Worm (Caenorhabditis elegans) whole organism, young adult: ENCODE measurements around the gene R03D7.15.

ENCODE experiments used
- C06A6.2 ChIP-seq: fragments of 200-800 bp; sonication (Bioruptor generic); conservative IDR thresholded peaks from 2 replicates; pipeline ENCODE4 v1.3.6; 2022; ENCODE audit warnings: missing genetic modification characterization, missing compliant biosample characterization
- F10E7.11 ChIP-seq: sonication (generic microtip); optimal IDR thresholded peaks from 2 replicates; lab custom pipeline; 2017; ENCODE audit warnings: mild to moderate bottlenecking, missing genetic modification characterization, moderate library complexity, missing compliant biosample characterization
- F33H1.4 ChIP-seq: fragments of 200-800 bp; sonication (Bioruptor generic); IDR thresholded peaks from 2 replicates; pipeline ENCODE4 v1.3.6; 2022; ENCODE audit warnings: missing genetic modification reagents, missing genetic modification characterization, missing compliant biosample characterization
- F55B11.4 ChIP-seq: sonication (generic microtip); optimal IDR thresholded peaks from 2 replicates; lab custom pipeline; 2016; ENCODE audit warnings: missing compliant biosample characterization, missing genetic modification characterization, borderline replicate concordance; ENCODE audit not compliant: insufficient read depth
- K11D2.4 ChIP-seq: fragments of 200-800 bp; sonication (Bioruptor generic); IDR thresholded peaks from 2 replicates; pipeline ENCODE4 v1.3.6; 2022; ENCODE audit warnings: missing genetic modification reagents, missing genetic modification characterization, missing compliant biosample characterization
- ZK185.1 ChIP-seq: sonication (generic microtip); optimal IDR thresholded peaks from 2 replicates; lab custom pipeline; 2016; ENCODE audit warnings: mild to moderate bottlenecking, missing genetic modification characterization, missing compliant biosample characterization; ENCODE audit not compliant: poor library complexity, severe bottlenecking
- cebp-1 ChIP-seq, 2 experiments: fragments of 200-800 bp in 1 of 2; sonication (Bioruptor generic) in 1 of 2; sonication (generic microtip) in 1 of 2; IDR thresholded peaks in 1 of 2; optimal IDR thresholded peaks in 1 of 2; 2 replicates each; pipeline versions ENCODE4 v1.3.6 to Lab custom; 2017 to 2022; ENCODE audit warnings: missing compliant biosample characterization in 2 of 2, missing genetic modification characterization in 2 of 2, mild to moderate bottlenecking in 1 of 2, missing genetic modification reagents in 1 of 2, moderate library complexity in 1 of 2
- ceh-58 ChIP-seq: fragments of 200-800 bp; sonication (Bioruptor generic); IDR thresholded peaks from 2 replicates; pipeline ENCODE4 v1.3.6; 2022; ENCODE audit warnings: missing genetic modification characterization, missing compliant biosample characterization
- ceh-91 ChIP-seq: fragments of 200-800 bp; sonication (Bioruptor generic); IDR thresholded peaks from 2 replicates; pipeline ENCODE4 v1.3.6; 2022; ENCODE audit warnings: missing genetic modification reagents, missing genetic modification characterization, missing compliant biosample characterization
- die-1 ChIP-seq: sonication (generic microtip); optimal IDR thresholded peaks from 2 replicates; lab custom pipeline; 2016; ENCODE audit warnings: missing genotype, mild to moderate bottlenecking, missing genetic modification characterization, missing compliant biosample characterization
- dox-1 ChIP-seq: fragments of 200-800 bp; sonication (Bioruptor generic); IDR thresholded peaks from 2 replicates; pipeline ENCODE4 v1.3.6; 2022; ENCODE audit warnings: missing genetic modification reagents, missing genetic modification characterization, missing compliant biosample characterization
- dpff-1 ChIP-seq: sonication (generic microtip); optimal IDR thresholded peaks from 2 replicates; lab custom pipeline; 2017; ENCODE audit warnings: mild to moderate bottlenecking, missing genetic modification characterization, missing compliant biosample characterization
- dpl-1 ChIP-seq: fragments of 150-350 bp; optimal IDR thresholded peaks from 2 replicates; lab custom pipeline; 2014; ENCODE audit warnings: missing biosample characterization, missing genetic modification reagents, missing genetic modification characterization
- ets-4 ChIP-seq: fragments of 200-800 bp; sonication (Bioruptor generic); optimal IDR thresholded peaks from 2 replicates; lab custom pipeline; 2018; ENCODE audit warnings: mild to moderate bottlenecking, missing genetic modification characterization, missing compliant biosample characterization
- hlh-12 ChIP-seq: sonication (generic microtip); optimal IDR thresholded peaks from 2 replicates; lab custom pipeline; 2016; ENCODE audit warnings: missing genetic modification characterization, missing compliant biosample characterization
- hmg-1.2 ChIP-seq: fragments of 200-800 bp; sonication (Bioruptor generic); IDR thresholded peaks from 2 replicates; pipeline ENCODE4 v1.3.6; 2022; ENCODE audit warnings: missing genetic modification reagents, missing genetic modification characterization, missing compliant biosample characterization
- hrde-1 ChIP-seq: sonication (generic microtip); optimal IDR thresholded peaks from 2 replicates; lab custom pipeline; 2016; ENCODE audit warnings: missing genetic modification characterization, mild to moderate bottlenecking, missing compliant biosample characterization, moderate library complexity, missing genotype, missing genetic modification reagents, borderline replicate concordance
- let-526 ChIP-seq: fragments of 200-800 bp; sonication (Bioruptor generic); IDR thresholded peaks from 2 replicates; pipeline ENCODE4 v1.3.6; 2022; ENCODE audit warnings: missing genetic modification reagents, missing genetic modification characterization, missing compliant biosample characterization
- lin-26 ChIP-seq: fragments of 200-800 bp; sonication (Bioruptor generic); IDR thresholded peaks from 2 replicates; pipeline ENCODE4 v1.3.6; 2022; ENCODE audit warnings: missing genetic modification reagents, missing genetic modification characterization, missing compliant biosample characterization
- lin-40 ChIP-seq: sonication (generic microtip); optimal IDR thresholded peaks from 2 replicates; lab custom pipeline; 2016; ENCODE audit warnings: missing genetic modification characterization, mild to moderate bottlenecking, missing compliant biosample characterization, missing genotype, missing genetic modification reagents
- lin-54 ChIP-seq: fragments of 200-800 bp; sonication (Bioruptor generic); optimal IDR thresholded peaks from 2 replicates; lab custom pipeline; 2018; ENCODE audit warnings: mild to moderate bottlenecking, missing genetic modification characterization, missing compliant biosample characterization
- lsl-1 ChIP-seq: fragments of 200-800 bp; sonication (Bioruptor generic); optimal IDR thresholded peaks from 2 replicates; lab custom pipeline; 2018; ENCODE audit warnings: mild to moderate bottlenecking, missing genetic modification characterization, moderate library complexity, missing compliant biosample characterization
- madf-3 ChIP-seq: fragments of 200-800 bp; sonication (Bioruptor generic); IDR thresholded peaks from 2 replicates; pipeline ENCODE4 v1.3.6; 2022; ENCODE audit warnings: missing genetic modification reagents, missing genetic modification characterization, missing compliant biosample characterization
- madf-6 ChIP-seq: fragments of 200-800 bp; sonication (Bioruptor generic); IDR thresholded peaks from 2 replicates; pipeline ENCODE4 v1.3.6; 2022; ENCODE audit warnings: missing genetic modification reagents, missing genetic modification characterization, missing compliant biosample characterization
- mes-4 ChIP-seq: sonication (generic microtip); optimal IDR thresholded peaks from 2 replicates; lab custom pipeline; 2016; ENCODE audit warnings: missing genotype, missing genetic modification characterization, missing compliant biosample characterization
- nfya-1 ChIP-seq: sonication (generic microtip); optimal IDR thresholded peaks from 2 replicates; lab custom pipeline; 2017; ENCODE audit warnings: antibody characterized with exemption, missing compliant biosample characterization, missing genetic modification characterization, borderline replicate concordance; ENCODE audit not compliant: insufficient read depth
- nhr-179 ChIP-seq: sonication (generic microtip); optimal IDR thresholded peaks from 2 replicates; lab custom pipeline; 2016; ENCODE audit warnings: mild to moderate bottlenecking, missing genetic modification characterization, missing compliant biosample characterization
- nhr-27 ChIP-seq: fragments of 200-800 bp; sonication (Bioruptor generic); optimal IDR thresholded peaks from 2 replicates; lab custom pipeline; 2018; ENCODE audit warnings: mild to moderate bottlenecking, missing genetic modification characterization, moderate library complexity, missing compliant biosample characterization
- nhr-80 ChIP-seq: sonication (generic microtip); optimal IDR thresholded peaks from 2 replicates; lab custom pipeline; 2016; ENCODE audit warnings: missing genetic modification characterization, missing compliant biosample characterization
- nhr-90 ChIP-seq: sonication (generic microtip); optimal IDR thresholded peaks from 2 replicates; lab custom pipeline; 2016; ENCODE audit warnings: missing genotype, mild to moderate bottlenecking, missing genetic modification characterization, missing compliant biosample characterization
- pbrm-1 ChIP-seq: fragments of 200-800 bp; sonication (Bioruptor generic); IDR thresholded peaks from 2 replicates; pipeline ENCODE4 v1.3.6; 2022; ENCODE audit warnings: missing genetic modification reagents, missing genetic modification characterization, missing compliant biosample characterization
- rcor-1 ChIP-seq: fragments of 200-800 bp; sonication (Bioruptor generic); IDR thresholded peaks from 2 replicates; pipeline ENCODE4 v1.3.6; 2022; ENCODE audit warnings: missing genetic modification reagents, missing genetic modification characterization, missing compliant biosample characterization
- sdz-38 ChIP-seq: sonication (generic microtip); optimal IDR thresholded peaks from 2 replicates; lab custom pipeline; 2016; ENCODE audit warnings: missing genotype, missing genetic modification characterization, missing compliant biosample characterization
- snpc-1.1 ChIP-seq: sonication (generic microtip); optimal IDR thresholded peaks from 2 replicates; lab custom pipeline; 2017; ENCODE audit warnings: missing genetic modification characterization, mild to moderate bottlenecking, missing compliant biosample characterization, antibody characterized with exemption, moderate library complexity, missing genotype, missing genetic modification reagents; ENCODE audit not compliant: insufficient read depth
- snpc-4 ChIP-seq, 5 experiments: fragments of 150-350 bp in 1 of 5; sonication (generic microtip) in 4 of 5; optimal IDR thresholded peaks; 2 replicates each; lab custom pipeline; 2014 to 2018; ENCODE audit warnings: missing genetic modification characterization in 5 of 5, missing biosample characterization in 3 of 5, antibody characterized with exemption in 2 of 5, mild to moderate bottlenecking in 2 of 5, missing compliant biosample characterization in 2 of 5, missing genotype in 2 of 5, moderate library complexity in 2 of 5, missing genetic modification reagents in 1 of 5
- tbp1 ChIP-seq: fragments of 200-800 bp; sonication (Bioruptor generic); optimal IDR thresholded peaks from 2 replicates; lab custom pipeline; 2018; ENCODE audit warnings: mild to moderate bottlenecking, missing genetic modification characterization, missing compliant biosample characterization
- unc-62 ChIP-seq: fragments of 150-350 bp; optimal IDR thresholded peaks from 2 replicates; lab custom pipeline; 2014; ENCODE audit warnings: missing biosample characterization, missing genetic modification reagents, missing genetic modification characterization
- xnd-1 ChIP-seq: sonication (generic microtip); optimal IDR thresholded peaks from 2 replicates; lab custom pipeline; 2016; ENCODE audit warnings: missing genotype, missing genetic modification reagents, missing genetic modification characterization, missing compliant biosample characterization
- zfh-2 ChIP-seq: fragments of 200-800 bp; sonication (Bioruptor generic); conservative IDR thresholded peaks from 2 replicates; pipeline ENCODE4 v1.3.6; 2022; ENCODE audit warnings: missing genetic modification reagents, missing genetic modification characterization, missing compliant biosample characterization

Gene R03D7.15

ce11 chrII:10950107-10950679, 8.2 kb downstream of the R03D7.15 start, which contains the start of gene gst-5:
Gene gst-5, plus strand, starts transcription at chrII:10950352.
- TF ChIP-seq hlh-12 (tag; lab: Kevin White, UChicago), result no peak
- TF ChIP-seq sdz-38 (tag; lab: Kevin White, UChicago), result no peak
- TF ChIP-seq ets-4 (GFP tag; lab: Kevin White, UChicago), result no peak
- TF ChIP-seq nhr-80 (tag; lab: Kevin White, UChicago), result peak; percentile 9
- no peak for TF ChIP-seq dpl-1 (GFP tag; lab: Kevin White, UChicago)
- TF ChIP-seq lin-26 (GFP tag; lab: Robert Waterston, UW), result 0 out of 2 replicates have a peak, but pooled peaks have one; percentile 13
- peak; percentile 45; the same call in 1 of the 2 replicates for TF ChIP-seq dox-1 (GFP tag; lab: Robert Waterston, UW)
- TF ChIP-seq ceh-58 (GFP tag; lab: Robert Waterston, UW), result no peak
- TF ChIP-seq hmg-1.2 (GFP tag; lab: Robert Waterston, UW), result peak; percentile 24; the same call in 1 of the 2 replicates
- TF ChIP-seq K11D2.4 (GFP tag; lab: Robert Waterston, UW), result no peak
- TF ChIP-seq cebp-1 (GFP tag; IDR thresholded peaks at IDR 0.05; lab: Robert Waterston, UW), result peak; percentile 22; the same call in 1 of the 2 replicates
- peak; percentile 66 for TF ChIP-seq cebp-1 (tag; optimal IDR thresholded peaks at IDR 0.05; lab: Kevin White, UChicago)
- TF ChIP-seq pbrm-1 (GFP tag; lab: Robert Waterston, UW), result no peak
- TF ChIP-seq tbp1, result peak; percentile 2
- TF ChIP-seq nhr-90, result no peak

ce11 chrII:10953065-10953464, 11.0 kb downstream of the R03D7.15 start, which contains the start of gene nos-1:
Gene nos-1, minus strand, starts transcription at chrII:10953165.
- TF ChIP-seq F33H1.4 (0 out of 2 replicates have a peak, but pooled peaks have one; percentile 24), lsl-1 (GFP tag; lab: Kevin White, UChicago) (peak; percentile 66), F10E7.11 (tag; lab: Kevin White, UChicago) (no peak)
- TF ChIP-seq, all 124 proteins: peak for 2

ce11 chrII:10955114-10955513, 13.1 kb downstream of the R03D7.15 start:
- TF ChIP-seq xnd-1 (no peak), dpl-1 (GFP tag; lab: Kevin White, UChicago) (no peak), lsl-1 (GFP tag; lab: Kevin White, UChicago) (no peak), mes-4 (tag; lab: Kevin White, UChicago) (no peak), madf-6 (GFP tag; lab: Robert Waterston, UW) (no peak), die-1 (tag; lab: Kevin White, UChicago) (no peak)
- TF ChIP-seq, all 124 proteins: peak for 0

- TF ChIP-seq nfya-1 (tag; lab: Kevin White, UChicago) (no peak), snpc-1.1 (no peak), unc-62 (GFP tag; lab: Kevin White, UChicago) (no peak), hrde-1 (tag; lab: Kevin White, UChicago) (no peak)
Measured at ce11 chrII:10956793-10957192, 14.8 kb downstream of the R03D7.15 start, which contains the start of gene R03D7.8. Gene R03D7.8, minus strand, starts transcription at chrII:10956893.

ce11 chrII:10959138-10959537, 17.1 kb downstream of the R03D7.15 start:
- TF ChIP-seq F55B11.4 (tag; lab: Kevin White, UChicago) (no peak), let-526 (GFP tag; lab: Robert Waterston, UW) (no peak), lin-40 (no peak), rcor-1 (GFP tag; lab: Robert Waterston, UW) (no peak), snpc-4 (GFP tag; optimal IDR thresholded peaks at IDR 0.05; lab: Kevin White, UChicago) (no peak), snpc-4 (tag; optimal IDR thresholded peaks at IDR 0.05; lab: Kevin White, UChicago) (no peak), ceh-91 (no peak), lin-54 (GFP tag; lab: Kevin White, UChicago) (no peak), nhr-27 (no peak), nhr-179 (no peak), C06A6.2 (GFP tag; lab: Robert Waterston, UW) (no peak), pbrm-1 (GFP tag; lab: Robert Waterston, UW) (no peak), madf-3 (GFP tag; lab: Robert Waterston, UW) (no peak), zfh-2 (GFP tag; lab: Robert Waterston, UW) (no peak), ZK185.1 (tag; lab: Kevin White, UChicago) (no peak), dpff-1 (tag; lab: Kevin White, UChicago) (no peak)
